Worm (Caenorhabditis elegans) whole organism, L1 larva: Measurements from ENCODE around the gene srx-112.

Source experiments
- C16A3.4 ChIP-seq: fragments of 150-350 bp; optimal IDR thresholded peaks from 2 replicates; lab custom pipeline; 2014; ENCODE audit warnings: missing biosample characterization, missing genetic modification characterization
- C34B4.2 ChIP-seq: sonication (generic microtip); optimal IDR thresholded peaks from 2 replicates; lab custom pipeline; 2017; ENCODE audit warnings: mild to moderate bottlenecking, missing genetic modification characterization, missing compliant biosample characterization
- Y116A8C.19 ChIP-seq: sonication (generic microtip); optimal IDR thresholded peaks from 2 replicates; lab custom pipeline; 2016; ENCODE audit warnings: missing compliant biosample characterization, missing genetic modification characterization, borderline replicate concordance
- alr-1 ChIP-seq: fragments of 200-800 bp; sonication (Bioruptor generic); optimal IDR thresholded peaks from 2 replicates; lab custom pipeline; 2018; ENCODE audit warnings: borderline replicate concordance, mild to moderate bottlenecking, missing genetic modification characterization, missing compliant biosample characterization
- ama-1 ChIP-seq: fragments of 150-350 bp; optimal IDR thresholded peaks from 2 replicates; lab custom pipeline; 2014
- blmp-1 ChIP-seq: fragments of 150-350 bp; optimal IDR thresholded peaks from 2 replicates; lab custom pipeline; 2014; ENCODE audit warnings: missing biosample characterization, missing genetic modification characterization
- ceh-63 ChIP-seq: fragments of 200-800 bp; sonication (Bioruptor generic); optimal IDR thresholded peaks from 2 replicates; lab custom pipeline; 2018; ENCODE audit warnings: mild to moderate bottlenecking, missing genetic modification characterization, missing compliant biosample characterization
- ceh-8 ChIP-seq: fragments of 200-800 bp; sonication (Bioruptor generic); optimal IDR thresholded peaks from 2 replicates; lab custom pipeline; 2018; ENCODE audit warnings: mild to moderate bottlenecking, missing genetic modification characterization, moderate library complexity, missing compliant biosample characterization
- ceh-82 ChIP-seq, 3 experiments: fragments of 150-350 bp in 1 of 3; sonication (generic microtip) in 2 of 3; optimal IDR thresholded peaks; 2 replicates each; lab custom pipeline; 2014 to 2017; ENCODE audit warnings: missing biosample characterization in 3 of 3, missing genetic modification characterization in 3 of 3
- ceh-88 ChIP-seq: fragments of 200-800 bp; sonication (Bioruptor generic); IDR thresholded peaks from 2 replicates; pipeline ENCODE4 v1.3.6; 2022; ENCODE audit warnings: missing genetic modification characterization, missing compliant biosample characterization
- ceh-90 ChIP-seq: sonication (generic microtip); optimal IDR thresholded peaks from 2 replicates; lab custom pipeline; 2016; ENCODE audit warnings: missing genetic modification characterization, missing compliant biosample characterization
- ces-1 ChIP-seq: fragments of 150-350 bp; optimal IDR thresholded peaks from 2 replicates; lab custom pipeline; 2014; ENCODE audit warnings: missing biosample characterization, missing genetic modification reagents, missing genetic modification characterization
- efl-1 ChIP-seq, 4 experiments: fragments of 150-350 bp; optimal IDR thresholded peaks in 3 of 4; peaks in 1 of 4; 1 replicate in 1 of 4; 2 replicates in 3 of 4; lab custom pipeline; 2014; ENCODE audit warnings: missing biosample characterization in 2 of 4, missing genetic modification characterization in 2 of 4, missing genetic modification reagents in 2 of 4
- efl-3 ChIP-seq: fragments of 200-800 bp; sonication (Bioruptor generic); optimal IDR thresholded peaks from 2 replicates; lab custom pipeline; 2018; ENCODE audit warnings: mild to moderate bottlenecking, missing genetic modification characterization, missing compliant biosample characterization
- egl-13 ChIP-seq: sonication (generic microtip); optimal IDR thresholded peaks from 2 replicates; lab custom pipeline; 2016; ENCODE audit warnings: missing genotype, missing genetic modification reagents, missing genetic modification characterization, missing compliant biosample characterization
- egl-27 ChIP-seq, 2 experiments: fragments of 150-350 bp in 1 of 2; sonication (generic microtip); optimal IDR thresholded peaks; 3 replicates each; lab custom pipeline; 2017 to 2018; ENCODE audit warnings: missing biosample characterization in 2 of 2, missing genetic modification characterization in 2 of 2, missing genetic modification reagents in 2 of 2
- elt-3 ChIP-seq, 6 experiments: fragments of 150-350 bp in 1 of 6; sonication (generic microtip); optimal IDR thresholded peaks; 2 replicates each; lab custom pipeline; 2017 to 2018; ENCODE audit warnings: missing biosample characterization in 6 of 6, missing genetic modification characterization in 6 of 6, inconsistent platforms in 1 of 6
- ets-5 ChIP-seq: fragments of 200-800 bp; sonication (Bioruptor generic); IDR thresholded peaks from 2 replicates; pipeline ENCODE4 v1.3.6; 2022; ENCODE audit warnings: missing genetic modification characterization, missing compliant biosample characterization
- fkh-10 ChIP-seq: sonication (generic microtip); optimal IDR thresholded peaks from 2 replicates; lab custom pipeline; 2017; ENCODE audit warnings: missing biosample characterization, missing genetic modification reagents, missing genetic modification characterization
- fkh-4 ChIP-seq: sonication (generic microtip); optimal IDR thresholded peaks from 2 replicates; lab custom pipeline; 2016; ENCODE audit warnings: missing compliant biosample characterization, missing genetic modification characterization, borderline replicate concordance
- grh-1 ChIP-seq: fragments of 200-800 bp; sonication (Bioruptor generic); IDR thresholded peaks from 2 replicates; pipeline ENCODE4 v1.3.6; 2022; ENCODE audit warnings: missing genetic modification reagents, missing genetic modification characterization, missing compliant biosample characterization
- hlh-17 ChIP-seq: fragments of 200-800 bp; sonication (Bioruptor generic); optimal IDR thresholded peaks from 2 replicates; lab custom pipeline; 2018; ENCODE audit warnings: missing genetic modification characterization, mild to moderate bottlenecking, missing compliant biosample characterization, moderate library complexity, borderline replicate concordance
- irx-1 ChIP-seq: sonication (generic microtip); optimal IDR thresholded peaks from 2 replicates; lab custom pipeline; 2016; ENCODE audit warnings: missing genetic modification characterization, missing compliant biosample characterization
- isw-1 ChIP-seq: fragments of 200-800 bp; sonication (Bioruptor generic); IDR thresholded peaks from 2 replicates; pipeline ENCODE4 v1.3.6; 2022; ENCODE audit warnings: missing genetic modification characterization, missing compliant biosample characterization
- lin-14 ChIP-seq: fragments of 200-800 bp; sonication (Bioruptor generic); optimal IDR thresholded peaks from 2 replicates; lab custom pipeline; 2018; ENCODE audit warnings: mild to moderate bottlenecking, missing genetic modification characterization, moderate library complexity, missing compliant biosample characterization
- lin-15B ChIP-seq: fragments of 150-350 bp; sonication (generic microtip); optimal IDR thresholded peaks from 3 replicates; lab custom pipeline; 2014; ENCODE audit warnings: missing biosample characterization, missing genetic modification characterization
- lsy-2 ChIP-seq, 2 experiments: fragments of 150-350 bp; optimal IDR thresholded peaks; 2 replicates each; lab custom pipeline; 2014; ENCODE audit warnings: missing biosample characterization in 2 of 2, missing genetic modification characterization in 2 of 2
- mab-9 ChIP-seq: fragments of 200-800 bp; sonication (Bioruptor generic); IDR thresholded peaks from 2 replicates; pipeline ENCODE4 v1.3.6; 2022; ENCODE audit warnings: missing genetic modification reagents, missing genetic modification characterization, missing compliant biosample characterization
- mdl-1 ChIP-seq, 2 experiments: fragments of 150-350 bp; optimal IDR thresholded peaks; 2 replicates each; lab custom pipeline; 2014 to 2017; ENCODE audit warnings: missing biosample characterization in 2 of 2, missing genetic modification characterization in 2 of 2, inconsistent platforms in 1 of 2
- nhr-11 ChIP-seq: fragments of 150-350 bp; optimal IDR thresholded peaks from 2 replicates; lab custom pipeline; 2014; ENCODE audit warnings: missing biosample characterization, missing genetic modification characterization
- nhr-20 ChIP-seq: sonication (generic microtip); optimal IDR thresholded peaks from 2 replicates; lab custom pipeline; 2016; ENCODE audit warnings: mild to moderate bottlenecking, missing genetic modification characterization, missing compliant biosample characterization
- nhr-71 ChIP-seq: sonication (generic microtip); optimal IDR thresholded peaks from 2 replicates; lab custom pipeline; 2016; ENCODE audit warnings: mild to moderate bottlenecking, missing genetic modification characterization, moderate library complexity, missing compliant biosample characterization
- nhr-77 ChIP-seq: fragments of 150-350 bp; optimal IDR thresholded peaks from 2 replicates; lab custom pipeline; 2014; ENCODE audit warnings: missing biosample characterization, missing genetic modification characterization
- nhr-84 ChIP-seq: sonication (generic microtip); optimal IDR thresholded peaks from 2 replicates; lab custom pipeline; 2017; ENCODE audit warnings: missing biosample characterization, missing genetic modification characterization
- pag-3 ChIP-seq: sonication (generic microtip); optimal IDR thresholded peaks from 2 replicates; lab custom pipeline; 2017; ENCODE audit warnings: missing genetic modification characterization, mild to moderate bottlenecking, missing compliant biosample characterization, antibody characterized with exemption, borderline replicate concordance; ENCODE audit not compliant: insufficient read depth
- pax-3 ChIP-seq: fragments of 200-800 bp; sonication (Bioruptor generic); optimal IDR thresholded peaks from 2 replicates; lab custom pipeline; 2018; ENCODE audit warnings: mild to moderate bottlenecking, missing genetic modification characterization, moderate library complexity, missing compliant biosample characterization
- rnt-1 ChIP-seq: sonication (generic microtip); optimal IDR thresholded peaks from 2 replicates; lab custom pipeline; 2016; ENCODE audit warnings: mild to moderate bottlenecking, missing genetic modification characterization, moderate library complexity, missing compliant biosample characterization
- skn-1 ChIP-seq: fragments of 150-350 bp; optimal IDR thresholded peaks from 2 replicates; lab custom pipeline; 2014; ENCODE audit warnings: missing biosample characterization, missing genetic modification characterization
- snpc-4 ChIP-seq: fragments of 150-350 bp; optimal IDR thresholded peaks from 2 replicates; lab custom pipeline; 2014; ENCODE audit warnings: missing biosample characterization, missing genetic modification characterization
- snu-23 ChIP-seq: sonication (generic microtip); optimal IDR thresholded peaks from 2 replicates; lab custom pipeline; 2016; ENCODE audit warnings: missing genetic modification characterization, missing compliant biosample characterization
- sox-4 ChIP-seq: sonication (generic microtip); optimal IDR thresholded peaks from 2 replicates; lab custom pipeline; 2016; ENCODE audit warnings: missing genetic modification characterization, missing compliant biosample characterization
- sptf-1 ChIP-seq: fragments of 150-350 bp; optimal IDR thresholded peaks from 2 replicates; lab custom pipeline; 2014; ENCODE audit warnings: missing biosample characterization, missing genetic modification characterization
- swsn-7 ChIP-seq: sonication (generic microtip); optimal IDR thresholded peaks from 2 replicates; lab custom pipeline; 2016; ENCODE audit warnings: missing genetic modification characterization, missing compliant biosample characterization
- tbx-2 ChIP-seq: sonication (generic microtip); optimal IDR thresholded peaks from 2 replicates; lab custom pipeline; 2016; ENCODE audit warnings: missing genetic modification characterization, missing compliant biosample characterization
- tlp-1 ChIP-seq: fragments of 150-350 bp; optimal IDR thresholded peaks from 2 replicates; lab custom pipeline; 2014; ENCODE audit warnings: missing biosample characterization, missing genetic modification characterization
- unc-130 ChIP-seq: fragments of 150-350 bp; optimal IDR thresholded peaks from 2 replicates; lab custom pipeline; 2017; ENCODE audit warnings: missing biosample characterization, missing genetic modification characterization, inconsistent platforms
- unc-30 ChIP-seq: sonication (generic microtip); optimal IDR thresholded peaks from 2 replicates; lab custom pipeline; 2017; ENCODE audit warnings: missing biosample characterization, missing genetic modification characterization
- unc-62 ChIP-seq: fragments of 150-350 bp; optimal IDR thresholded peaks from 2 replicates; lab custom pipeline; 2014; ENCODE audit warnings: missing biosample characterization, missing genetic modification reagents, missing genetic modification characterization
- unc-86 ChIP-seq: sonication (generic microtip); optimal IDR thresholded peaks from 2 replicates; lab custom pipeline; 2016; ENCODE audit warnings: missing genetic modification characterization, missing compliant biosample characterization
- unc-98 ChIP-seq: fragments of 200-800 bp; sonication (Bioruptor generic); IDR thresholded peaks from 2 replicates; pipeline ENCODE4 v1.3.6; 2022; ENCODE audit warnings: missing genetic modification characterization, missing compliant biosample characterization
- vab-15 ChIP-seq: sonication (generic microtip); optimal IDR thresholded peaks from 2 replicates; lab custom pipeline; 2017; ENCODE audit warnings: missing genotype, mild to moderate bottlenecking, missing genetic modification characterization, missing compliant biosample characterization
- zag-1 ChIP-seq: fragments of 150-350 bp; optimal IDR thresholded peaks from 2 replicates; lab custom pipeline; 2014; ENCODE audit warnings: missing biosample characterization, missing genetic modification characterization

Gene srx-112

DNA sequence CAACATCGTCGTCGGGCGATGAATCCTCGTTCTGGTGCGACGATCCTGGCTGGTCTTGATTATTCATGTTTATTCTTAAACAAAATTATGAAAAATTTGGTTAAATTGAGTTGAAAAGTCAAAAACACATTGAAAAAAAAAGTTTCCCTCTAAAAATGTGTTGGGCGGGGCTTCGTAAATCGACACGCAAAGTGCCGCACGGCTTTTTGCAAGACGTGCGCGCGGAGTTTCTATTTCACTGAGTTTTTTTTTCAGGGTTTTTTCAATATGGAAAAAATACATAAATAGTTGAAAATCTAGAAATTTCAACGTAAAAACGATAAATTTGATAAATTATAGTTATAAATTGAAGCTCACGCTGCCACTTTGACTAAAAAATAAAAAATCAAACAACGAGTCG, 43.7 kb upstream of the srx-112 start, which contains the start of gene F54D10.5 (continued):
- no peak for TF ChIP-seq vab-15 (tag; lab: Kevin White, UChicago)
- peak; percentile 81 to 95 for TF ChIP-seq efl-1 (optimal IDR thresholded peaks at IDR 0.05; lab: Kevin White, UChicago)
- peak; percentile 91 to 99 for TF ChIP-seq efl-1 (GFP tag; optimal IDR thresholded peaks at IDR 0.05 in 1 of 2; lab: Kevin White, UChicago)
- TF ChIP-seq snu-23 (GFP tag; lab: Kevin White, UChicago) = peak; percentile 82
- no peak for TF ChIP-seq pag-3 (tag; lab: Kevin White, UChicago)
- TF ChIP-seq unc-130 = peak; percentile 81
- peak; percentile 85 to 86 for TF ChIP-seq lsy-2 (tag; optimal IDR thresholded peaks at IDR 0.05; lab: Kevin White, UChicago)
- no peak for TF ChIP-seq unc-30 (tag; lab: Kevin White, UChicago)
- TF ChIP-seq sptf-1 = no peak
- TF ChIP-seq hlh-17 = no peak
- TF ChIP-seq alr-1 = no peak
- TF ChIP-seq ces-1 (GFP tag; lab: Kevin White, UChicago) = no peak
- TF ChIP-seq swsn-7 (tag; lab: Kevin White, UChicago) = peak; percentile 82
- no peak for TF ChIP-seq sox-4 (tag; lab: Kevin White, UChicago)
- TF ChIP-seq mab-9 (GFP tag; lab: Robert Waterston, UW) = peak; percentile 41; the same call in 1 of the 2 replicates
- TF ChIP-seq C16A3.4 (tag; lab: Kevin White, UChicago) = peak; percentile 77
- TF ChIP-seq tbx-2 (tag; lab: Kevin White, UChicago) = peak; percentile 80
- TF ChIP-seq lin-14 (GFP tag; lab: Kevin White, UChicago) = peak; percentile 77
- TF ChIP-seq nhr-77 = no peak
- TF ChIP-seq ets-5 (GFP tag; lab: Robert Waterston, UW) = no peak
- no peak for TF ChIP-seq tlp-1 (tag; lab: Kevin White, UChicago)
- TF ChIP-seq efl-3 (GFP tag; lab: Kevin White, UChicago) = no peak
- peak; percentile 15 for TF ChIP-seq ceh-90 (tag; lab: Kevin White, UChicago)
- no peak for TF ChIP-seq ceh-63 (GFP tag; lab: Kevin White, UChicago)
- TF ChIP-seq elt-3 (tag; optimal IDR thresholded peaks at IDR 0.05; lab: Kevin White, UChicago) = peak in 1 of 6 experiments; percentile 74
- peak; percentile 75 for TF ChIP-seq isw-1
- peak; percentile 77 for TF ChIP-seq grh-1 (GFP tag; lab: Robert Waterston, UW)
- TF ChIP-seq egl-27 (tag; optimal IDR thresholded peaks at IDR 0.05; lab: Kevin White, UChicago) = no peak
- TF ChIP-seq unc-98 (GFP tag; lab: Robert Waterston, UW) = no peak
- TF ChIP-seq mdl-1 (tag; optimal IDR thresholded peaks at IDR 0.05; lab: Kevin White, UChicago) = peak in 1 of 2 experiments; percentile 66
- TF ChIP-seq ceh-88 (GFP tag; lab: Robert Waterston, UW) = peak; percentile 24; the same call in 1 of the 2 replicates
- peak; percentile 55 for TF ChIP-seq ceh-8 (GFP tag; lab: Kevin White, UChicago)
- peak; percentile 63 for TF ChIP-seq lin-15B
- TF ChIP-seq Y116A8C.19 (tag; lab: Kevin White, UChicago) = no peak
- no peak for TF ChIP-seq unc-62 (GFP tag; lab: Kevin White, UChicago)
- no peak for TF ChIP-seq fkh-10
- TF ChIP-seq zag-1 (tag; lab: Kevin White, UChicago) = no peak
- TF ChIP-seq fkh-4 (tag; lab: Kevin White, UChicago) = no peak
- no peak for TF ChIP-seq ama-1 (lab: Kevin White, UChicago)
- no peak for TF ChIP-seq pax-3 (tag; lab: Kevin White, UChicago)
- peak; percentile 78 to 88 (median 87) for TF ChIP-seq ceh-82 (tag; optimal IDR thresholded peaks at IDR 0.05; lab: Kevin White, UChicago)
- peak; percentile 87 for TF ChIP-seq nhr-71 (tag; lab: Kevin White, UChicago)
- peak; percentile 88 for TF ChIP-seq skn-1
- peak; percentile 93 for TF ChIP-seq rnt-1
- peak; percentile 76 for TF ChIP-seq unc-86 (tag; lab: Kevin White, UChicago)
- peak; percentile 28 for TF ChIP-seq egl-13 (tag; lab: Kevin White, UChicago)
- no peak for TF ChIP-seq irx-1
- TF ChIP-seq nhr-11 = peak; percentile 56
- TF ChIP-seq nhr-84 (tag; lab: Kevin White, UChicago) = no peak
- no peak for TF ChIP-seq C34B4.2 (tag; lab: Kevin White, UChicago)
- peak; percentile 59 for TF ChIP-seq snpc-4
- peak; percentile 79 for TF ChIP-seq nhr-20 (tag; lab: Kevin White, UChicago)
- TF ChIP-seq blmp-1 (tag; lab: Kevin White, UChicago) = no peak
